Fruit fly (Drosophila melanogaster) whole organism, embryonic: Measurements from ENCODE around the gene CrzR.

Experiments
- B-H2 ChIP-seq: fragments of 200-800 bp; sonication (Bioruptor generic); optimal IDR thresholded peaks from 2 replicates; lab custom pipeline; 2018; ENCODE audit warnings: missing biosample characterization, mild to moderate bottlenecking, missing genetic modification characterization
- CG10462 ChIP-seq: fragments of 200-800 bp; sonication (Bioruptor generic); optimal IDR thresholded peaks from 2 replicates; lab custom pipeline; 2016; ENCODE audit warnings: missing biosample characterization, missing genetic modification characterization
- CG12104 ChIP-seq: fragments of 200-800 bp; sonication (Bioruptor generic); optimal IDR thresholded peaks from 3 replicates; lab custom pipeline; 2016; ENCODE audit warnings: missing biosample characterization, missing genetic modification characterization
- CG12659 ChIP-seq: fragments of 200-800 bp; sonication (Bioruptor generic); optimal IDR thresholded peaks from 3 replicates; lab custom pipeline; 2017; ENCODE audit warnings: mild to moderate bottlenecking, missing biosample characterization, missing genetic modification reagents, missing genetic modification characterization
- CG14014 ChIP-seq: fragments of 200-800 bp; sonication (Bioruptor generic); IDR thresholded peaks from 2 replicates; pipeline ENCODE4 v1.3.6; 2022; ENCODE audit warnings: missing biosample characterization, missing genetic modification characterization
- CG16813 ChIP-seq: fragments of 200-800 bp; sonication (Bioruptor generic); IDR thresholded peaks from 3 replicates; pipeline ENCODE4 v1.3.6; 2022; ENCODE audit warnings: missing biosample characterization, missing genetic modification characterization; ENCODE audit not compliant: partially characterized antibody
- CG17829 ChIP-seq: fragments of 200-800 bp; optimal IDR thresholded peaks from 2 replicates; lab custom pipeline; 2019; ENCODE audit warnings: missing biosample characterization, mild to moderate bottlenecking, missing genetic modification characterization, moderate library complexity
- CG18764 ChIP-seq: fragments of 200-800 bp; sonication (Bioruptor generic); optimal IDR thresholded peaks from 3 replicates; lab custom pipeline; 2016; ENCODE audit warnings: missing biosample characterization, missing genetic modification characterization
- CG2120 ChIP-seq: fragments of 200-800 bp; sonication (Bioruptor generic); optimal IDR thresholded peaks from 3 replicates; lab custom pipeline; 2016; ENCODE audit warnings: missing biosample characterization, missing genetic modification characterization
- CG30403 ChIP-seq: fragments of 200-800 bp; sonication (Bioruptor generic); optimal IDR thresholded peaks from 3 replicates; lab custom pipeline; 2016; ENCODE audit warnings: missing biosample characterization, missing genetic modification characterization
- CG31441 ChIP-seq: fragments of 200-800 bp; sonication (Bioruptor generic); IDR thresholded peaks from 2 replicates; pipeline ENCODE4 v1.3.6; 2022; ENCODE audit warnings: missing biosample characterization, missing genetic modification characterization
- CG3995 ChIP-seq: fragments of 200-800 bp; sonication (Bioruptor generic); optimal IDR thresholded peaks from 3 replicates; lab custom pipeline; 2016; ENCODE audit warnings: missing biosample characterization, missing genetic modification characterization
- CG43689 ChIP-seq: fragments of 200-800 bp; sonication (Bioruptor generic); IDR thresholded peaks from 2 replicates; pipeline ENCODE4 v1.3.6; 2022; ENCODE audit warnings: missing biosample characterization, missing genetic modification characterization
- CG4617 ChIP-seq: fragments of 200-800 bp; sonication (Bioruptor generic); optimal IDR thresholded peaks from 3 replicates; lab custom pipeline; 2016; ENCODE audit warnings: missing biosample characterization, missing genetic modification characterization, borderline replicate concordance
- CG4820 ChIP-seq: fragments of 200-800 bp; sonication (Bioruptor generic); optimal IDR thresholded peaks from 3 replicates; lab custom pipeline; 2016; ENCODE audit warnings: missing biosample characterization, missing genetic modification characterization
- CG6854 ChIP-seq: fragments of 200-800 bp; sonication (Bioruptor generic); optimal IDR thresholded peaks from 3 replicates; lab custom pipeline; 2017; ENCODE audit warnings: missing biosample characterization, mild to moderate bottlenecking, missing genetic modification characterization
- CG7839 ChIP-seq: fragments of 200-800 bp; sonication (Bioruptor generic); optimal IDR thresholded peaks from 3 replicates; lab custom pipeline; 2018; ENCODE audit warnings: missing biosample characterization, mild to moderate bottlenecking, missing genetic modification characterization, moderate library complexity
- Chrac-16 ChIP-seq: fragments of 200-800 bp; sonication (Bioruptor generic); optimal IDR thresholded peaks from 3 replicates; lab custom pipeline; 2016; ENCODE audit warnings: missing biosample characterization, missing genetic modification characterization
- Dip3 ChIP-seq: fragments of 200-800 bp; sonication (Bioruptor generic); optimal IDR thresholded peaks from 3 replicates; lab custom pipeline; 2016; ENCODE audit warnings: missing biosample characterization, missing genetic modification characterization
- Dref ChIP-seq: fragments of 200-800 bp; sonication (Bioruptor generic); IDR thresholded peaks from 2 replicates; pipeline ENCODE4 v1.3.6; 2022; ENCODE audit warnings: missing biosample characterization, missing genetic modification characterization
- E2f1 ChIP-seq: fragments of 200-800 bp; sonication (Bioruptor generic); IDR thresholded peaks from 2 replicates; pipeline ENCODE4 v1.3.6; 2022; ENCODE audit warnings: missing biosample characterization, missing genetic modification characterization
- E2f2 ChIP-seq: fragments of 200-800 bp; sonication (Bioruptor generic); IDR thresholded peaks from 2 replicates; pipeline ENCODE4 v1.3.6; 2022; ENCODE audit warnings: missing biosample characterization, missing genetic modification characterization
- H2.0 ChIP-seq: fragments of 200-800 bp; sonication (Bioruptor generic); IDR thresholded peaks from 2 replicates; pipeline ENCODE4 v1.3.6; 2022; ENCODE audit warnings: missing biosample characterization, missing genetic modification characterization
- HmgD ChIP-seq: fragments of 200-800 bp; sonication (Bioruptor generic); optimal IDR thresholded peaks from 3 replicates; lab custom pipeline; 2016; ENCODE audit warnings: missing biosample characterization, missing genetic modification characterization
- MBD-R2 ChIP-seq: fragments of 200-800 bp; sonication (Bioruptor generic); IDR thresholded peaks from 2 replicates; pipeline ENCODE4 v1.3.6; 2022; ENCODE audit warnings: missing biosample characterization, missing genetic modification characterization
- MESR4 ChIP-seq: fragments of 200-800 bp; sonication (Bioruptor generic); optimal IDR thresholded peaks from 2 replicates; lab custom pipeline; 2018; ENCODE audit warnings: missing biosample characterization, mild to moderate bottlenecking, missing genetic modification characterization, moderate library complexity
- Opbp ChIP-seq: fragments of 200-800 bp; sonication (Bioruptor generic); IDR thresholded peaks from 3 replicates; pipeline ENCODE4 v1.3.6; 2022; ENCODE audit warnings: missing biosample characterization, missing genetic modification characterization; ENCODE audit not compliant: partially characterized antibody
- Pdp1 ChIP-seq, 2 experiments: fragments of 200-800 bp; sonication (Bioruptor generic); optimal IDR thresholded peaks; 3 replicates each; lab custom pipeline; 2016; ENCODE audit warnings: missing biosample characterization in 2 of 2, missing genetic modification characterization in 2 of 2, mild to moderate bottlenecking in 1 of 2, moderate library complexity in 1 of 2
- Rx ChIP-seq: fragments of 200-800 bp; sonication (Bioruptor generic); IDR thresholded peaks from 2 replicates; pipeline ENCODE4 v1.3.6; 2022; ENCODE audit warnings: missing biosample characterization, missing genetic modification characterization
- Scr ChIP-seq: fragments of 200-800 bp; sonication (Bioruptor generic); IDR thresholded peaks from 2 replicates; pipeline ENCODE4 v1.3.6; 2022; ENCODE audit warnings: missing biosample characterization, missing genetic modification characterization; ENCODE audit not compliant: partially characterized antibody
- Sin3A ChIP-seq: fragments of >200 bp; optimal IDR thresholded peaks from 2 replicates; lab custom pipeline; 2018
- Stat92E ChIP-seq, 3 experiments: fragments of >200 bp in 2 of 3; fragments of 200-800 bp in 1 of 3; sonication (Bioruptor generic) in 1 of 3; optimal IDR thresholded peaks; 2 replicates each; lab custom pipeline; 2017 to 2019; ENCODE audit warnings: missing biosample characterization in 3 of 3, missing genetic modification characterization in 3 of 3, mild to moderate bottlenecking in 1 of 3, moderate library complexity in 1 of 3
- amos ChIP-seq: fragments of 200-800 bp; sonication (Bioruptor generic); IDR thresholded peaks from 2 replicates; pipeline ENCODE4 v1.3.6; 2022; ENCODE audit warnings: missing biosample characterization, missing genetic modification characterization; ENCODE audit not compliant: partially characterized antibody
- cas ChIP-seq: fragments of 200-800 bp; sonication (Bioruptor generic); IDR thresholded peaks from 2 replicates; pipeline ENCODE4 v1.3.6; 2022; ENCODE audit warnings: missing biosample characterization, missing genetic modification characterization
- croc ChIP-seq: fragments of 200-800 bp; sonication (Bioruptor generic); conservative IDR thresholded peaks from 3 replicates; pipeline ENCODE4 v1.3.6; 2022; ENCODE audit warnings: missing biosample characterization, missing genetic modification characterization
- dmrt11E ChIP-seq: fragments of 200-800 bp; sonication (Bioruptor generic); optimal IDR thresholded peaks from 3 replicates; lab custom pipeline; 2018; ENCODE audit warnings: missing biosample characterization, mild to moderate bottlenecking, missing genetic modification characterization, moderate library complexity
- gfzf ChIP-seq: fragments of 200-800 bp; sonication (Bioruptor generic); optimal IDR thresholded peaks from 2 replicates; lab custom pipeline; 2016; ENCODE audit warnings: missing biosample characterization, mild to moderate bottlenecking, missing genetic modification characterization, moderate library complexity
- lilli ChIP-seq: fragments of 200-800 bp; sonication (Bioruptor generic); optimal IDR thresholded peaks from 3 replicates; lab custom pipeline; 2016; ENCODE audit warnings: missing biosample characterization, missing genetic modification characterization
- lov ChIP-seq, 2 experiments: fragments of 200-800 bp in 1 of 2; fragments of >200 bp in 1 of 2; sonication (Bioruptor generic) in 1 of 2; IDR thresholded peaks in 1 of 2; optimal IDR thresholded peaks in 1 of 2; 2 replicates in 1 of 2; 3 replicates in 1 of 2; pipeline versions ENCODE4 v1.3.6 to Lab custom; 2017 to 2022; ENCODE audit warnings: missing biosample characterization in 1 of 2, missing genetic modification characterization in 1 of 2
- maf-S ChIP-seq: fragments of 200-800 bp; sonication (Bioruptor generic); optimal IDR thresholded peaks from 2 replicates; lab custom pipeline; 2016; ENCODE audit warnings: missing biosample characterization, missing genetic modification characterization
- mld ChIP-seq: fragments of 200-800 bp; sonication (Bioruptor generic); IDR thresholded peaks from 3 replicates; pipeline ENCODE4 v1.3.6; 2022; ENCODE audit warnings: missing biosample characterization, missing genetic modification characterization; ENCODE audit not compliant: partially characterized antibody
- prd ChIP-seq, 3 experiments: fragments of >200 bp in 2 of 3; fragments of 200-800 bp in 1 of 3; sonication (Bioruptor generic) in 1 of 3; optimal IDR thresholded peaks in 2 of 3; IDR thresholded peaks in 1 of 3; 2 replicates in 2 of 3; 3 replicates in 1 of 3; pipeline versions ENCODE4 v1.3.6 to Lab custom; 2017 to 2022; ENCODE audit warnings: missing biosample characterization in 1 of 3, missing genetic modification characterization in 1 of 3
- pum ChIP-seq: fragments of 200-800 bp; sonication (Bioruptor generic); optimal IDR thresholded peaks from 2 replicates; lab custom pipeline; 2016; ENCODE audit warnings: missing biosample characterization, missing genetic modification characterization
- ranshi ChIP-seq: fragments of 200-800 bp; sonication (Bioruptor generic); IDR thresholded peaks from 2 replicates; pipeline ENCODE4 v1.3.6; 2022; ENCODE audit warnings: missing biosample characterization, missing genetic modification characterization
- salm ChIP-seq: fragments of 200-800 bp; sonication (Bioruptor generic); optimal IDR thresholded peaks from 2 replicates; lab custom pipeline; 2018; ENCODE audit warnings: missing biosample characterization, mild to moderate bottlenecking, missing genetic modification characterization
- tgo ChIP-seq: fragments of 200-800 bp; sonication (Bioruptor generic); IDR thresholded peaks from 3 replicates; pipeline ENCODE4 v1.3.6; 2022; ENCODE audit warnings: missing biosample characterization, missing genetic modification characterization
- tna ChIP-seq: fragments of 200-800 bp; sonication (Bioruptor generic); IDR thresholded peaks from 2 replicates; pipeline ENCODE4 v1.3.6; 2022; ENCODE audit warnings: missing biosample characterization, missing genetic modification characterization; ENCODE audit not compliant: partially characterized antibody
- vnd ChIP-seq: fragments of 200-800 bp; sonication (Bioruptor generic); IDR thresholded peaks from 3 replicates; pipeline ENCODE4 v1.3.6; 2022; ENCODE audit warnings: missing biosample characterization, missing genetic modification characterization; ENCODE audit not compliant: partially characterized antibody

The CrzR gene

DNA sequence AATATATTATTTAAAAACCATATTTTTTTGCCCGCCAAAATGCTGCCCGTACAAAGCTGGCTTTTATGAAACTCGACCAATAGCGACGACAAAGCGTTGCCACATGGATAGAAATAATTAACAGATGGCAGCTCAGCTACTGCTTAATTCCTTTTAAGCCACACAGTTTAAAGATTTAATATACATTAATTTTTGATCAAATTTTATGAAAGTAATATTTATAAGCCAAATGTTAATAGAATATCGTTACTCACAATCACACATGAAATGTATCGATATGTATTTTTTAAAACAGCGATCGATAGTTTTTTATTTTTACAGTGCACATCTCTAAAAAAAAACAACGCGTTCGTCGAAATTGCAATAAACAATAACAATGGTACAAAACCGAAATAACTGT is 15.0 kb downstream of the CrzR start, which contains the start of gene CG10418 (continued):
- peak; percentile 55 for TF ChIP-seq CG17829 (tag; lab: Kevin White, UChicago)
- peak; percentile 3 for TF ChIP-seq CG4820 (GFP tag; lab: Kevin White, UChicago)
- TF ChIP-seq tna = peak; percentile 51; the same call in 1 of the 2 replicates
- peak; percentile 68 for TF ChIP-seq Dref
- no peak for TF ChIP-seq maf-S
- TF ChIP-seq B-H2 (GFP tag; lab: Kevin White, UChicago) = no peak
- peak; percentile 12 for TF ChIP-seq pum
- peak; percentile 32 for TF ChIP-seq HmgD (GFP tag; lab: Kevin White, UChicago)
- TF ChIP-seq CG43689 = no peak
- peak; percentile 99 for TF ChIP-seq CG3995
- peak; percentile 32; the same call in 1 of the 3 replicates for TF ChIP-seq tgo (GFP tag; lab: Robert Waterston, UW)
- peak; percentile 82 for TF ChIP-seq CG31441
- no peak for TF ChIP-seq croc (GFP tag; lab: Robert Waterston, UW)
- peak; percentile 56 for TF ChIP-seq dmrt11E (tag; lab: Kevin White, UChicago)
- TF ChIP-seq H2.0 (GFP tag; lab: Robert Waterston, UW) = peak; percentile 29; the same call in 1 of the 2 replicates
- TF ChIP-seq CG30403 (GFP tag; lab: Kevin White, UChicago) = peak; percentile 39
- peak; percentile 21 for TF ChIP-seq CG4617
- TF ChIP-seq Stat92E (GFP tag; optimal IDR thresholded peaks at IDR 0.05; lab: Kevin White, UChicago) = peak in 1 of 3 experiments; percentile 48
- TF ChIP-seq CG18764 (GFP tag; lab: Kevin White, UChicago) = peak; percentile 11
- peak in 1 of 2 experiments; percentile 13 for TF ChIP-seq Pdp1 (GFP tag; optimal IDR thresholded peaks at IDR 0.05; lab: Kevin White, UChicago)
- TF ChIP-seq CG7839 (tag; lab: Kevin White, UChicago) = peak; percentile 33
- TF ChIP-seq vnd (GFP tag; lab: Robert Waterston, UW) = peak; percentile 69
- peak; percentile 97 for TF ChIP-seq E2f2 (GFP tag; lab: Robert Waterston, UW)
- TF ChIP-seq CG12104 (GFP tag; lab: Kevin White, UChicago) = no peak
- TF ChIP-seq amos (GFP tag; lab: Robert Waterston, UW) = peak; percentile 77
- TF ChIP-seq MBD-R2 = peak; percentile 52
- TF ChIP-seq cas (GFP tag; lab: Robert Waterston, UW) = no peak
- TF ChIP-seq lov (optimal IDR thresholded peaks at IDR 0.05; lab: Kevin White, UChicago) = no peak
- 0 out of 3 replicates have a peak, but pooled peaks have one; percentile 4 for TF ChIP-seq lov (GFP tag; IDR thresholded peaks at IDR 0.05; lab: Robert Waterston, UW)
- no peak for TF ChIP-seq MESR4 (GFP tag; lab: Kevin White, UChicago)
- peak; percentile 13 for TF ChIP-seq Dip3
- peak; percentile 14 for TF ChIP-seq gfzf (GFP tag; lab: Kevin White, UChicago)
- peak; percentile 49 for TF ChIP-seq CG12659 (GFP tag; lab: Kevin White, UChicago)
- TF ChIP-seq CG16813 (GFP tag; lab: Robert Waterston, UW) = peak; percentile 85
- peak; percentile 77 for TF ChIP-seq Sin3A
- 0 out of 3 replicates have a peak, but pooled peaks have one; percentile 50 for TF ChIP-seq mld
- TF ChIP-seq salm (tag; lab: Kevin White, UChicago) = no peak
- peak; percentile 87 for TF ChIP-seq Scr (GFP tag; lab: Robert Waterston, UW)
- peak; percentile 10; the same call in 1 of the 2 replicates for TF ChIP-seq CG14014 (GFP tag; lab: Robert Waterston, UW)
- no peak for TF ChIP-seq prd (optimal IDR thresholded peaks at IDR 0.05; lab: Kevin White, UChicago)
- TF ChIP-seq prd (GFP tag; IDR thresholded peaks at IDR 0.05; lab: Robert Waterston, UW) = peak; percentile 66; the same call in 2 of the 3 replicates
- peak; percentile 37 for TF ChIP-seq CG10462 (GFP tag; lab: Kevin White, UChicago)
- TF ChIP-seq Rx (GFP tag; lab: Robert Waterston, UW) = 0 out of 2 replicates have a peak, but pooled peaks have one; percentile 23
- no peak for TF ChIP-seq CG6854 (GFP tag; lab: Kevin White, UChicago)
- TF ChIP-seq E2f1 = peak; percentile 41; the same call in 1 of the 2 replicates
- peak; percentile 51 for TF ChIP-seq lilli (GFP tag; lab: Kevin White, UChicago)
- TF ChIP-seq CG2120 (GFP tag; lab: Kevin White, UChicago) = peak; percentile 57
- TF ChIP-seq ranshi (GFP tag; lab: Robert Waterston, UW) = peak; percentile 44; the same call in 1 of the 2 replicates
- TF ChIP-seq Opbp (GFP tag; lab: Robert Waterston, UW) = peak; percentile 62; the same call in 2 of the 3 replicates
- TF ChIP-seq Chrac-16 = peak; percentile 65
